Fruit fly (Drosophila melanogaster) whole organism, embryonic: ENCODE data around the gene CG31636.

Experiments used
- BEAF-32 ChIP-seq: fragments of 200-800 bp; sonication (Bioruptor generic); optimal IDR thresholded peaks from 3 replicates; lab custom pipeline; 2017; ENCODE audit warnings: missing biosample characterization, missing genetic modification characterization, mild to moderate bottlenecking, moderate library complexity, missing genetic modification reagents
- CG10366 ChIP-seq: fragments of 200-800 bp; sonication (Bioruptor generic); IDR thresholded peaks from 2 replicates; pipeline ENCODE4 v1.3.6; 2022; ENCODE audit warnings: missing biosample characterization, missing genetic modification characterization
- CG10462 ChIP-seq: fragments of 200-800 bp; sonication (Bioruptor generic); optimal IDR thresholded peaks from 2 replicates; lab custom pipeline; 2016; ENCODE audit warnings: missing biosample characterization, missing genetic modification characterization
- CG11247 ChIP-seq: fragments of 200-800 bp; sonication (Bioruptor generic); IDR thresholded peaks from 2 replicates; pipeline ENCODE4 v1.3.6; 2022; ENCODE audit warnings: missing biosample characterization, missing genetic modification characterization
- CG11695 ChIP-seq: fragments of 200-800 bp; sonication (Bioruptor generic); IDR thresholded peaks from 3 replicates; pipeline ENCODE4 v1.3.6; 2022; ENCODE audit warnings: missing biosample characterization, missing genetic modification characterization
- CG1233 ChIP-seq: fragments of 200-800 bp; sonication (Bioruptor generic); optimal IDR thresholded peaks from 4 replicates; lab custom pipeline; 2018; ENCODE audit warnings: missing biosample characterization, mild to moderate bottlenecking, missing genetic modification characterization
- CG12942 ChIP-seq: fragments of 200-800 bp; sonication (Bioruptor generic); optimal IDR thresholded peaks from 3 replicates; lab custom pipeline; 2016; ENCODE audit warnings: missing biosample characterization, missing genetic modification characterization
- CG13287 ChIP-seq: fragments of 200-800 bp; sonication (Bioruptor generic); IDR thresholded peaks from 2 replicates; pipeline ENCODE4 v1.3.6; 2022; ENCODE audit warnings: missing biosample characterization, missing genetic modification characterization; ENCODE audit not compliant: partially characterized antibody
- CG14710 ChIP-seq: fragments of 200-800 bp; sonication (Bioruptor generic); optimal IDR thresholded peaks from 3 replicates; lab custom pipeline; 2019; ENCODE audit warnings: missing biosample characterization, mild to moderate bottlenecking, missing genetic modification characterization, moderate library complexity
- CG15514 ChIP-seq: fragments of 200-800 bp; sonication (Bioruptor generic); optimal IDR thresholded peaks from 3 replicates; lab custom pipeline; 2017; ENCODE audit warnings: missing biosample characterization, missing genetic modification characterization, mild to moderate bottlenecking, moderate library complexity, missing genetic modification reagents
- CG1602 ChIP-seq: fragments of 200-800 bp; sonication (Bioruptor generic); optimal IDR thresholded peaks from 3 replicates; lab custom pipeline; 2016; ENCODE audit warnings: missing biosample characterization, missing genetic modification characterization
- CG2116 ChIP-seq: fragments of 200-800 bp; sonication (Bioruptor generic); optimal IDR thresholded peaks from 3 replicates; lab custom pipeline; 2018; ENCODE audit warnings: missing biosample characterization, mild to moderate bottlenecking, missing genetic modification characterization
- CG2875 ChIP-seq: fragments of 200-800 bp; sonication (Bioruptor generic); optimal IDR thresholded peaks from 2 replicates; lab custom pipeline; 2017; ENCODE audit warnings: missing biosample characterization, mild to moderate bottlenecking, missing genetic modification characterization, missing genetic modification reagents
- CG30020 ChIP-seq: fragments of 200-800 bp; optimal IDR thresholded peaks from 2 replicates; lab custom pipeline; 2019; ENCODE audit warnings: missing biosample characterization, mild to moderate bottlenecking, missing genetic modification characterization, moderate library complexity
- CG31388 ChIP-seq: fragments of 200-800 bp; sonication (Bioruptor generic); optimal IDR thresholded peaks from 2 replicates; lab custom pipeline; 2016; ENCODE audit warnings: missing biosample characterization, missing genetic modification characterization
- CG3838 ChIP-seq: fragments of 200-800 bp; sonication (Bioruptor generic); optimal IDR thresholded peaks from 3 replicates; lab custom pipeline; 2016; ENCODE audit warnings: missing biosample characterization, missing genetic modification characterization
- CG4328 ChIP-seq: fragments of 200-800 bp; sonication (Bioruptor generic); optimal IDR thresholded peaks from 3 replicates; lab custom pipeline; 2017; ENCODE audit warnings: missing biosample characterization, missing genetic modification reagents, missing genetic modification characterization
- CG4617 ChIP-seq: fragments of 200-800 bp; sonication (Bioruptor generic); optimal IDR thresholded peaks from 3 replicates; lab custom pipeline; 2016; ENCODE audit warnings: missing biosample characterization, missing genetic modification characterization, borderline replicate concordance
- CG6683 ChIP-seq: fragments of 200-800 bp; sonication (Bioruptor generic); optimal IDR thresholded peaks from 2 replicates; lab custom pipeline; 2017; ENCODE audit warnings: missing biosample characterization, mild to moderate bottlenecking, missing genetic modification characterization, missing genetic modification reagents
- CG8765 ChIP-seq: fragments of 200-800 bp; sonication (Bioruptor generic); IDR thresholded peaks from 2 replicates; pipeline ENCODE4 v1.3.6; 2022; ENCODE audit warnings: missing biosample characterization, missing genetic modification characterization
- CkIIα-i1 ChIP-seq: fragments of 200-800 bp; sonication (Bioruptor generic); IDR thresholded peaks from 2 replicates; pipeline ENCODE4 v1.3.6; 2022; ENCODE audit warnings: missing biosample characterization, missing genetic modification characterization
- D ChIP-seq, 2 experiments: fragments of 200-800 bp in 1 of 2; fragments of >200 bp in 1 of 2; sonication (Bioruptor generic) in 1 of 2; optimal IDR thresholded peaks; 2 replicates in 1 of 2; 3 replicates in 1 of 2; lab custom pipeline; 2017; ENCODE audit warnings: mild to moderate bottlenecking in 1 of 2, missing biosample characterization in 1 of 2, missing genetic modification characterization in 1 of 2, missing genetic modification reagents in 1 of 2
- H2.0 ChIP-seq: fragments of 200-800 bp; sonication (Bioruptor generic); IDR thresholded peaks from 2 replicates; pipeline ENCODE4 v1.3.6; 2022; ENCODE audit warnings: missing biosample characterization, missing genetic modification characterization
- Hsf ChIP-seq: fragments of 200-800 bp; sonication (Bioruptor generic); optimal IDR thresholded peaks from 3 replicates; lab custom pipeline; 2016; ENCODE audit warnings: missing biosample characterization, missing genetic modification characterization
- MBD-R2 ChIP-seq: fragments of 200-800 bp; sonication (Bioruptor generic); IDR thresholded peaks from 2 replicates; pipeline ENCODE4 v1.3.6; 2022; ENCODE audit warnings: missing biosample characterization, missing genetic modification characterization
- Ptx1 ChIP-seq: fragments of 200-800 bp; sonication (Bioruptor generic); IDR thresholded peaks from 2 replicates; pipeline ENCODE4 v1.3.6; 2022; ENCODE audit warnings: missing biosample characterization, missing genetic modification characterization
- Sin3A ChIP-seq: fragments of >200 bp; optimal IDR thresholded peaks from 2 replicates; lab custom pipeline; 2018
- Six4 ChIP-seq: fragments of 200-800 bp; sonication (Bioruptor generic); optimal IDR thresholded peaks from 2 replicates; lab custom pipeline; 2016; ENCODE audit warnings: missing biosample characterization, missing genetic modification characterization
- Stat92E ChIP-seq, 3 experiments: fragments of >200 bp in 2 of 3; fragments of 200-800 bp in 1 of 3; sonication (Bioruptor generic) in 1 of 3; optimal IDR thresholded peaks; 2 replicates each; lab custom pipeline; 2017 to 2019; ENCODE audit warnings: missing biosample characterization in 3 of 3, missing genetic modification characterization in 3 of 3, mild to moderate bottlenecking in 1 of 3, moderate library complexity in 1 of 3
- Trl ChIP-seq, 3 experiments: fragments of >200 bp in 2 of 3; fragments of 200-800 bp in 1 of 3; sonication (Bioruptor generic) in 1 of 3; optimal IDR thresholded peaks; 2 replicates in 1 of 3; 3 replicates in 2 of 3; lab custom pipeline; 2016 to 2017; ENCODE audit warnings: missing biosample characterization in 1 of 3, missing genetic modification characterization in 1 of 3
- ash1 ChIP-seq: fragments of 200-800 bp; sonication (Bioruptor generic); optimal IDR thresholded peaks from 2 replicates; lab custom pipeline; 2018; ENCODE audit warnings: missing biosample characterization, mild to moderate bottlenecking, missing genetic modification characterization
- chn ChIP-seq: fragments of 200-800 bp; sonication (Bioruptor generic); optimal IDR thresholded peaks from 2 replicates; lab custom pipeline; 2016; ENCODE audit warnings: missing biosample characterization, missing genetic modification characterization
- cwo ChIP-seq: fragments of 200-800 bp; sonication (Bioruptor generic); optimal IDR thresholded peaks from 3 replicates; lab custom pipeline; 2017; ENCODE audit warnings: missing biosample characterization, missing genetic modification characterization, mild to moderate bottlenecking, moderate library complexity, missing genetic modification reagents
- grn ChIP-seq: fragments of 200-800 bp; sonication (Bioruptor generic); optimal IDR thresholded peaks from 3 replicates; lab custom pipeline; 2017; ENCODE audit warnings: missing biosample characterization, missing genetic modification characterization
- ind ChIP-seq: fragments of 200-800 bp; sonication (Bioruptor generic); optimal IDR thresholded peaks from 3 replicates; lab custom pipeline; 2016; ENCODE audit warnings: missing biosample characterization, missing genetic modification characterization
- klu ChIP-seq: fragments of 200-800 bp; sonication (Bioruptor generic); IDR thresholded peaks from 2 replicates; pipeline ENCODE4 v1.3.6; 2022; ENCODE audit warnings: missing biosample characterization, missing genetic modification characterization
- nerfin-2 ChIP-seq: fragments of 200-800 bp; sonication (Bioruptor generic); IDR thresholded peaks from 2 replicates; pipeline ENCODE4 v1.3.6; 2022; ENCODE audit warnings: missing biosample characterization, missing genetic modification characterization; ENCODE audit not compliant: partially characterized antibody
- nmo ChIP-seq: fragments of 200-800 bp; sonication (Bioruptor generic); optimal IDR thresholded peaks from 2 replicates; lab custom pipeline; 2018; ENCODE audit warnings: missing biosample characterization, mild to moderate bottlenecking, missing genetic modification characterization, moderate library complexity
- oc ChIP-seq: fragments of 200-800 bp; sonication (Bioruptor generic); optimal IDR thresholded peaks from 2 replicates; lab custom pipeline; 2018; ENCODE audit warnings: missing biosample characterization, mild to moderate bottlenecking, missing genetic modification characterization, moderate library complexity
- org-1 ChIP-seq: fragments of 200-800 bp; sonication (Bioruptor generic); optimal IDR thresholded peaks from 2 replicates; lab custom pipeline; 2017; ENCODE audit warnings: missing biosample characterization, missing genetic modification characterization
- p53 ChIP-seq: fragments of 200-800 bp; sonication (Bioruptor generic); optimal IDR thresholded peaks from 2 replicates; lab custom pipeline; 2016; ENCODE audit warnings: missing biosample characterization, missing genetic modification characterization
- pnt ChIP-seq: fragments of 200-800 bp; sonication (Bioruptor generic); optimal IDR thresholded peaks from 3 replicates; lab custom pipeline; 2016; ENCODE audit warnings: missing biosample characterization, missing genetic modification characterization
- run ChIP-seq: fragments of 200-800 bp; sonication (Bioruptor generic); optimal IDR thresholded peaks from 3 replicates; lab custom pipeline; 2018; ENCODE audit warnings: missing biosample characterization, mild to moderate bottlenecking, missing genetic modification characterization
- salm ChIP-seq: fragments of 200-800 bp; sonication (Bioruptor generic); optimal IDR thresholded peaks from 2 replicates; lab custom pipeline; 2018; ENCODE audit warnings: missing biosample characterization, mild to moderate bottlenecking, missing genetic modification characterization
- tna ChIP-seq: fragments of 200-800 bp; sonication (Bioruptor generic); IDR thresholded peaks from 2 replicates; pipeline ENCODE4 v1.3.6; 2022; ENCODE audit warnings: missing biosample characterization, missing genetic modification characterization; ENCODE audit not compliant: partially characterized antibody
- trh ChIP-seq: fragments of 200-800 bp; sonication (Bioruptor generic); optimal IDR thresholded peaks from 2 replicates; lab custom pipeline; 2016; ENCODE audit warnings: missing biosample characterization, missing genetic modification characterization
- vfl ChIP-seq: fragments of 200-800 bp; sonication (Bioruptor generic); optimal IDR thresholded peaks from 2 replicates; lab custom pipeline; 2016; ENCODE audit warnings: missing biosample characterization, missing genetic modification characterization
- zen ChIP-seq: fragments of 200-800 bp; sonication (Bioruptor generic); optimal IDR thresholded peaks from 3 replicates; lab custom pipeline; 2018; ENCODE audit warnings: missing biosample characterization, mild to moderate bottlenecking, missing genetic modification characterization, moderate library complexity

The CG31636 gene

DNA sequence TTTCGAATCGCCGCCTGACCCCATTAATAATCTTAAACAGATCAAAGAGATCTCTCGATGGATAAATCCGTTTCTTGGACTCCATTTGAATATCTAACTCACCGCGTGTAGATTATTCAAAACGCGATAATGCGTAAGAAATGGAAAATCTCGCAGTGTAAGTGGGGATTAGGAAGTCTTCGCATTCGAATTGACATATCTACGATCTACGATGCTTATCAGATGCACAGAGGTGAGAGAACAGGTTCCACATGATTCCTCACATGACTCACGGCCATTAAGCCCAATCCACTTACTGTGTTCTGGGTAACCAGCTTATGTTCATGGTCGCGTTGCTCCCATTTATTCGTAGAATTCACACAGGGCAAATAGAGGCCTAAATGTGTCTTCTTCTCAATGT lies 38.3 kb upstream of the CG31636 start:
- TF ChIP-seq CG12942 (GFP tag; lab: Kevin White, UChicago) (no peak), grn (GFP tag; lab: Kevin White, UChicago) (peak; percentile 94), Trl (optimal IDR thresholded peaks at IDR 0.05; lab: Kevin White, UChicago) (no peak), Trl (GFP tag; optimal IDR thresholded peaks at IDR 0.05; lab: Kevin White, UChicago) (no peak), Six4 (GFP tag; lab: Kevin White, UChicago) (no peak), cwo (GFP tag; lab: Kevin White, UChicago) (no peak), p53 (GFP tag; lab: Kevin White, UChicago) (no peak), CG3838 (GFP tag; lab: Kevin White, UChicago) (no peak), oc (tag; lab: Kevin White, UChicago) (peak; percentile 43), CG13287 (GFP tag; lab: Robert Waterston, UW) (no peak), Stat92E (GFP tag; optimal IDR thresholded peaks at IDR 0.05; lab: Kevin White, UChicago) (peak in 1 of 3 experiments; percentile 79), klu (no peak), CG4328 (GFP tag; lab: Kevin White, UChicago) (no peak), CG6683 (GFP tag; lab: Kevin White, UChicago) (no peak), Hsf (no peak), BEAF-32 (GFP tag; lab: Kevin White, UChicago) (no peak), org-1 (GFP tag; lab: Kevin White, UChicago) (no peak)

DNA sequence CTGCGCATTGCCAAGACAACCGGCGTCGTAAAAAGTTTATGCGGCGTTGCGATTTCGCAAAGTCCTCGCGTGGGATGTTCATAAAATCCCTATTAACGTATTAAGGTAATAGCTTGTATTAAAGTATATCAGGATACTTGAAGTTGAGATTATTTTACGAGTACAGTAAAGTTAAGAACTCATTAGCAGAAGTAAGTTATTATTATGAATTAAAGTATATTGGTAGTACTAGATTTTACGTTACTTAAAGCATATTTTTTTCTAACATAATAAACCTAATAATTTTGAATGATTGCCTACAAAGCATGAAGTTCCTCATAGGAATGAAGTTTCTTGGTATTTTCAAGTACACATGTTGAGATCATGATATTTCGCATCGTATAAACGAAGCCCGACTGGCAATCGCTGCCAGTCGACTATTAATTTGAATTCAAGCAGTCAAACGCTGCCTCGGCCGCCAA lies 35.9 kb upstream of the CG31636 start:
- no peak for TF ChIP-seq chn (GFP tag; lab: Kevin White, UChicago)
- no peak for TF ChIP-seq D (optimal IDR thresholded peaks at IDR 0.05; lab: Kevin White, UChicago)
- peak; percentile 70 for TF ChIP-seq D (GFP tag; optimal IDR thresholded peaks at IDR 0.05; lab: Kevin White, UChicago)
- TF ChIP-seq ind (GFP tag; lab: Kevin White, UChicago): no peak
- no peak for TF ChIP-seq CG4617 (GFP tag; lab: Kevin White, UChicago)
- no peak for TF ChIP-seq CG15514 (GFP tag; lab: Kevin White, UChicago)
- 0 out of 3 replicates have a peak, but pooled peaks have one; percentile 26 for TF ChIP-seq CG11695
- no peak for TF ChIP-seq CG8765 (GFP tag; lab: Robert Waterston, UW)
- peak; percentile 63 for TF ChIP-seq CG14710
- TF ChIP-seq CG10366 (GFP tag; lab: Robert Waterston, UW): no peak; the same call in 1 of the 2 replicates
- TF ChIP-seq trh (GFP tag; lab: Kevin White, UChicago): no peak
- no peak for TF ChIP-seq salm (tag; lab: Kevin White, UChicago)
- TF ChIP-seq CG2875 (GFP tag; lab: Kevin White, UChicago): peak; percentile 50
- no peak for TF ChIP-seq CG10462 (GFP tag; lab: Kevin White, UChicago)
- peak; percentile 76 for TF ChIP-seq nmo
- no peak for TF ChIP-seq H2.0 (GFP tag; lab: Robert Waterston, UW)
- TF ChIP-seq CG2116 (GFP tag; lab: Kevin White, UChicago): peak; percentile 3
- TF ChIP-seq ash1 (GFP tag; lab: Kevin White, UChicago): no peak
- no peak for TF ChIP-seq Sin3A (lab: Kevin White, UChicago)
- peak; percentile 38 for TF ChIP-seq CG1233 (GFP tag; lab: Kevin White, UChicago)
- no peak for TF ChIP-seq MBD-R2 (GFP tag; lab: Robert Waterston, UW)
- TF ChIP-seq cwo (GFP tag; lab: Kevin White, UChicago): peak; percentile 12
- TF ChIP-seq CG30020 (tag; lab: Kevin White, UChicago): peak; percentile 44
- no peak for TF ChIP-seq CG1602 (GFP tag; lab: Kevin White, UChicago)
- no peak for TF ChIP-seq run (tag; lab: Kevin White, UChicago)
- peak; percentile 32; the same call in 1 of the 2 replicates for TF ChIP-seq Ptx1 (GFP tag; lab: Robert Waterston, UW)
- TF ChIP-seq p53 (GFP tag; lab: Kevin White, UChicago): no peak
- no peak for TF ChIP-seq CkIIα-i1
- TF ChIP-seq tna (GFP tag; lab: Robert Waterston, UW): no peak
- TF ChIP-seq pnt (GFP tag; lab: Kevin White, UChicago): no peak
- TF ChIP-seq vfl (GFP tag; lab: Kevin White, UChicago): no peak
- no peak for TF ChIP-seq CG31388 (GFP tag; lab: Kevin White, UChicago)
- TF ChIP-seq zen (tag; lab: Kevin White, UChicago): no peak
- TF ChIP-seq CG11247 (GFP tag; lab: Robert Waterston, UW): no peak
- no peak for TF ChIP-seq nerfin-2
